Worm (Caenorhabditis elegans): ENCODE measurements around the gene evl-20.

The evl-20 gene

DNA sequence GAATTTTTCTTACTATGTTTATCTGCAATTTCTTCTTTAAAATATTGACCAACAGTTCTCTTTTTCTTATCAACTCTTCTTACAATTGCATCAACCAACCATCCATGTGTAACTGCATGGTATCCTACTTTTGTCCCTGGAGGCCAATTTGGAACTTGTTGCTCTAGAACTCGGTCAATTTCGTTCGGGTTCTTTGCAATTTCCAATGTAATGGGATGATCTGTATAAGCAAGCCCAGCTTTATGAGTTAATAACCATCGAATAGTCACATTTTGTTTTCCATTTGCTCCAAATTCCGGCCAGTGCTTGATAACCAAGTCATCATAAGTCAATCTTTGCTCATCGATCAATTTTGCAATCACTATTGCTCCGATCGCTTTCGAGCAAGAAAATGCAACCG lies 35.2 kb downstream of the evl-20 start:
- TF ChIP-seq W03F9.2 (tag; optimal IDR thresholded peaks at IDR 0.05), result no peak
- no peak for TF ChIP-seq dao-5 (tag; optimal IDR thresholded peaks at IDR 0.05)
- no peak for TF ChIP-seq him-1 (tag; optimal IDR thresholded peaks at IDR 0.05)

DNA sequence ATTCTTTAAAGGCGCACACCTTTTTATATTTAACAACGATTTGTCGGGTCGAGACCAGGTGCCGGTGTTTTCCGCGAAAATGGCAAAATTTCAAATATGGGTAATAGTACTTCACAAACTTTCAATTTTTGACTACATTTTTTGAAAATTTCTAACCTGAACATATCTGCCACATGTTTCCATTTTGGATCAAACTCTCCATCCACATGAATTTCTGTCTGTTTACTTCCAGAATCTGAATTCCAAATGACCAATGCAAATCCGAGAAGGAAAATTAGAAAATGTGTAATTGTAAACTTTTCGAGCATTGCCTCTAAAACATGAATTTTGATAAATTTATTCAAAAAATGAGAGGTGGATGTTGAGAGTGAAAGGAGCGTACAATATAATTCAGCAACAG lies 36.1 kb downstream of the evl-20 start, which contains the start of gene lact-4:
Gene lact-4, minus strand, starts transcription at position 313 of the 400 bp plus-strand sequence.
- no peak for TF ChIP-seq dao-5 (tag; optimal IDR thresholded peaks at IDR 0.05)
- TF ChIP-seq him-1 (tag; optimal IDR thresholded peaks at IDR 0.05), result no peak
- TF ChIP-seq W03F9.2 (tag; optimal IDR thresholded peaks at IDR 0.05), result no peak

DNA sequence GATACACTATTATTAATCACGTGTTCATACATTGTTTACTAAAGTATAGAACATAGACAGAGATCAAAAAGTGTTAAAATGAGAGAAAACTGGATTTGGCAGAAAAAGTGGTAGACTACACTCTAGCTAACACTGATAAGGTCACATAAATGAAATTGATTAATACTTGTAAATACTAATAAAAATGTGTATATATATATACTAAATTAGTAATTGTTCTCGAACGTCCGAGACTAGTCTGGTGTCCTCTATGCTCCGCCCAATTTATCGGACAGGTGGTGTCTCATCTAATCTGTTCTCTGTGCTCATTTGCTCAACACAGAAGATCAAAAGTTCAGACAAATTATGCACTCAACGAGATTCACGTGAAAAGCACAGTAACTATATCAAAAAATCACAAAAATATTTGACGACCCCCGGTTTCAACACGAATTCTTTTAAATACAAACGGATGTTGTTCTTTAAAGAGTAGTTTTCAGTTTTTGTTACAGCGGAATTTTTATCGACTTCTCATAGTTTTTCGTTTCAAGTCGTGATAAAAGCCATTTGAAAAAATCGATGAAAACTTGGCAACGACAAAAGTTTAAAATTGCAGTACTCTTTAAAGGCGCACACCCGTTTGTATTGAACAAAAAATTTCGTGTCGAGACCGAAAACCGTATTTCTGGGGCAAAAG lies 37.1 kb downstream of the evl-20 start:
- TF ChIP-seq him-1 (tag; optimal IDR thresholded peaks at IDR 0.05) (no peak), W03F9.2 (tag; optimal IDR thresholded peaks at IDR 0.05) (peak; percentile 13)

DNA sequence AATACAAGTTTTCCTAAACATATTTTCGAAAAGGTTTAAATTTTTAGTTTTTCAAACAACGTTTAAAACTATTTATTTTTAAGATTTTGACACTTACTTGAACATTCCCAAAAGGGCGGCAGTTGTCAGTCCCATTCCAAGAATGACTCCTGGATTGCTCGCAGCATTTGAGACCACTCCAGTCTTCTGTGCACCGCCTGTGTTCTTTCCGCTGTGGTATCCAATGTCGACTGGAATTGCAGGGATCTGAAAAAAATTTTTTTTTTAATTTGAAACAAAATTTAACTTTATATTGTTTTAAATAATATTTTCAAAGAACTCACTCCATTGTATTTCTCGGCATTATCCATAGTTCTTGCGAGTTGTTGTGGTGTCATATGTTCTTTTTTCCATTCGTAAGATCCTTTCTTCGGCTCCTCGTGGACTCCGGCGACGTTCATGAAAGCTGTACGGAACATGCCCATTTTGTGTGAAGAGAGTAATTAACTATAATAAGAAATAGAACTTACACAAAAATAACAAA lies 37.7 kb downstream of the evl-20 start, which contains the start of gene M05D6.5:
Gene M05D6.5, minus strand, starts transcription at position 473 of the 523 bp plus-strand sequence.
- TF ChIP-seq him-1 (tag; optimal IDR thresholded peaks at IDR 0.05) (no peak), dao-5 (tag; optimal IDR thresholded peaks at IDR 0.05) (no peak), W03F9.2 (tag; optimal IDR thresholded peaks at IDR 0.05) (no peak)

DNA sequence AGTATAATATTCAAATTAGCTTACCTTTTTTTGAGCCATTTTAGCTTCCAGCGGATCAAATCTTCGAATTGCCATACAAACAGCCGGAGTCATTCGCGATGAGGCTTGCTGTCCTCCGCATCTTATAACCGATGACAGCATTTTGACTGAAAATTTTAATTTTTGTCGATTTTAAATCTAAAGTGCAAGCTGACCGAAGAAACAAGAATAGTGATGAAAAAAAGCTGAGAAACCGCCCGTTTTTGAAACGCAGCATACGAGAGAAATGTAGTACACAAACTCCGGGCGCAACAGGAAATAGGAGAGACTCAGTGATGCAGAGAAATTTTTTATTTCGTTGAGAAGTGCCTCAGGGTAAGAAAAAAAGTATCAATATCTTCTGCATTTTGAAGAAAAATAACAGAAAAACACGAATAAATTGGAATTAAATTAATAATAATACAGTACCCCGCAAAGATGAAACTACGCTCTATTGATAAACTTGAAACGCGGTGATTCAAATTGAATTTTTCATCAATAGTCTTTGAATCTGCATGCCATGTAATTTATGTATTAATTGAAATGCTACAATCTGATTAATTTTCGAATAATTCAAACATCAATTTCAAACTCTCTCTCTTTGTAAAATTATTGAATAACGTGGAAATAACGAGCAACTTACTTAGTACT lies 39.2 kb downstream of the evl-20 start:
- no peak for TF ChIP-seq W03F9.2 (tag; optimal IDR thresholded peaks at IDR 0.05)
- no peak for TF ChIP-seq dao-5 (tag; optimal IDR thresholded peaks at IDR 0.05)
- no peak for TF ChIP-seq him-1 (tag; optimal IDR thresholded peaks at IDR 0.05)

DNA sequence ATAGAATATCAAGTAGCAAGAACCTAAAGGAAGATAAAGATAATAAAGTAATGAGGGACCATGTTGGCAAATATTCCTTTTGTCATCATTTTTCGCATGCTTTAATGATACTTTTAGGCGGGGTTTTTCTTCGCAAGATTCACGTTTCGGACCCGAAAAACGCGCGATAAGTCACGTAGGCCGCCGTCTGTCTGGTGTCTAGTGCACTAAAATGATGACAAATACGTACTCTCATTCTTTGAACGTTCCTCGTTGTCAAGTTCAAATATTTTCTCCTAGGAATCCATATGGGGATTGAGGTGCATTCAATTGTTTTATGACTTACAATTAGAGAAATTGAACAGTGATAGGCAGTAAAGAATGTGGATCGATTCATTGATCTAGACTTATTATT lies 39.7 kb downstream of the evl-20 start, which contains the start of gene taap-1:
Gene taap-1, minus strand, starts transcription at position 79 of the 394 bp plus-strand sequence.
- TF ChIP-seq dao-5 (tag; optimal IDR thresholded peaks at IDR 0.05) (no peak), him-1 (tag; optimal IDR thresholded peaks at IDR 0.05) (no peak), W03F9.2 (tag; optimal IDR thresholded peaks at IDR 0.05) (no peak)

DNA sequence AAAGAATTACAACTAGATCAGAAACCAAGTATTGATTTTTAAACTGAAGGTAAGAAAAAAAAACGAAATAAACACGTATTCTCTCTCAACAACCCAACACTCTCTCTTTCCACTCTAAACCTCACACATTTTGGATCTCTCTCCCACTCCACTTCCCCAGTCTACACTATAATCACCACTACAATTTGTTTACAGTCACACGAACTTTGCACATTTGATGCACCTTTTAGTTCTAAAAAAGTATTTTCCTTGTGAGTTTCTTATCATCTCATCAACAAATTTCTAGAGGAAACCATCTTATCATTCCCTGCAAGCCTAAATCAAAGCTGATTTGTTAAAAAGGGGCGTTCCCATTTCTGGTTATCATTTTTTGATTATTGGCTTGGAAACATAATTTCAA lies 40.4 kb downstream of the evl-20 start:
- TF ChIP-seq W03F9.2 (tag; optimal IDR thresholded peaks at IDR 0.05) (no peak), him-1 (tag; optimal IDR thresholded peaks at IDR 0.05) (no peak), dao-5 (tag; optimal IDR thresholded peaks at IDR 0.05) (no peak)

DNA sequence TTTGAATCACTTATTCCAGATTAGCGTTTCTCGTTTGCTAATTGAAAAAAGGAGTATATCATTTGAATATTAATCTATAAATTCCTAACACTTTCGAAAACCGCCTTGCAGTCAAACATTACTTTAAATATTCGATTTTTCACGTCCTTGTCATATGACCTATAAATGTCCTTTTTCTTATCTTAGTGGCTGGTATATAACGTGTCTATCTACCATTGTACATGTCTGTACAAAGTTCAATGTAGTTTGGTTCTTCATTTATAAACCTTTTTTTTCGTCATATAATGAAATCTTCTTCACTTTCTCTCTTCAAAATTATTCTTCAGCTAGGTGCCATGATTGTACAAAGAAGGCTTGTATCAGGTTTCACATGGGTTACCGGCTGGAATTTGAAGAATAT lies 41.5 kb downstream of the evl-20 start, which contains the start of gene gbh-2:
Gene gbh-2, plus strand, starts transcription at position 277 of the 400 bp plus-strand sequence.
- TF ChIP-seq W03F9.2 (tag; optimal IDR thresholded peaks at IDR 0.05), result no peak
- TF ChIP-seq dao-5 (tag; optimal IDR thresholded peaks at IDR 0.05), result no peak
- no peak for TF ChIP-seq him-1 (tag; optimal IDR thresholded peaks at IDR 0.05)

DNA sequence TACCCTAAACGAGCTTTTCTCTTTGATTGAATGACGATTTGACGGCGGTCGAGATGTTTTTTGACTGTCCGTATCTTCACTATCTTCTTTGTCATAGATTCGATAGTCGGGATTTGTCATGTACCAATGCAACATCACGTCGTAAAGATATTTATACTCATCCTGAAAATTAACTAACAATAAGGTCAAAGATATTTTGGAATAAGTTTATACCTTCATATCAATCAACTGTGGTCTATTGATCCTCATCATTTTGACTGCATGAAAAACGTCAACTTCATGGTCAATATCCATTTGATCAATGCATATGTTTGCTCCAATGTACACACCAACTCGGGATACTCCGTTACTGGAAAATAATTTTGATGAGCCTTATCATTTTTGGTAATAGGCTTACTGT lies 44.0 kb downstream of the evl-20 start:
- TF ChIP-seq him-1 (tag; optimal IDR thresholded peaks at IDR 0.05) (no peak), W03F9.2 (tag; optimal IDR thresholded peaks at IDR 0.05) (no peak), dao-5 (tag; optimal IDR thresholded peaks at IDR 0.05) (no peak)

DNA sequence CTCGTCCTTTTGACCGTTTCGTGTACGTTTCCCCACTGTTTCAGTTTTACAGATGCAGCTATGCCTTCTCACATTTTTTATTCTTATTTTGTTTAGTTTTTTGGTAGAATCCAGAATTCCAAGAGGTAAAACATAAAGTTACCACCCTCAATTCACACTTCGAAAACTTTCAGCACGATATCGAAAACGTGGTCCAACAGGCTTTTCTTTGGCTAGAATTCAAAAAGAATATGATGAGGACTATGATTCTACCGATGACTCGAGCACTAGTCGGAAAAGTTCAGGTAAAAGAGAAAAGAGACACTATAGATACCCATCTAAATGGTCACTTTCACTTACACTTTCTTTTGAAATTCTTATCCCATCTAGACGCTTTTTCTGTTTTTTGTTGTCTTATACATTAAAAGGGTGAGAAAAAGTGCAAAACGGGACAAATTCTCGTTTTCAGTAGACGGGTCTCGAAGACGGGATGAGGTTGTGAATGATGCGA lies 50.2 kb downstream of the evl-20 start, which contains the start of gene M05D6.9:
Gene M05D6.9, plus strand, starts transcription at position 51 of the 490 bp plus-strand sequence.
- TF ChIP-seq dao-5 (tag; optimal IDR thresholded peaks at IDR 0.05) (no peak), him-1 (tag; optimal IDR thresholded peaks at IDR 0.05) (no peak), W03F9.2 (tag; optimal IDR thresholded peaks at IDR 0.05) (no peak)
